Fruit fly (Drosophila melanogaster): Measurements from ENCODE around the gene Wsck.

The Wsck gene

dm6 chr3R:24588829-24589638 is 40.8 kb downstream of the Wsck start:
- TF ChIP-seq CG8478 (optimal IDR thresholded peaks at IDR 0.05) (no peak), CTCF (optimal IDR thresholded peaks at IDR 0.05) (no peak)

dm6 chr3R:24586453-24586886 is 43.4 kb downstream of the Wsck start:
- TF ChIP-seq CG8478 (optimal IDR thresholded peaks at IDR 0.05) (no peak), CTCF (optimal IDR thresholded peaks at IDR 0.05) (peak; percentile 60 to 62)

dm6 chr3R:24585042-24585698 is 44.7 kb downstream of the Wsck start, which contains the start of the genes CG13625 and mld:
Gene CG13625, minus strand, starts transcription at chr3R:24585160.
Gene mld, plus strand, starts transcription at chr3R:24585653.
- TF ChIP-seq CTCF (optimal IDR thresholded peaks at IDR 0.05) (peak in 1 of 2 experiments; percentile 50), CG8478 (optimal IDR thresholded peaks at IDR 0.05) (no peak)

DNA sequence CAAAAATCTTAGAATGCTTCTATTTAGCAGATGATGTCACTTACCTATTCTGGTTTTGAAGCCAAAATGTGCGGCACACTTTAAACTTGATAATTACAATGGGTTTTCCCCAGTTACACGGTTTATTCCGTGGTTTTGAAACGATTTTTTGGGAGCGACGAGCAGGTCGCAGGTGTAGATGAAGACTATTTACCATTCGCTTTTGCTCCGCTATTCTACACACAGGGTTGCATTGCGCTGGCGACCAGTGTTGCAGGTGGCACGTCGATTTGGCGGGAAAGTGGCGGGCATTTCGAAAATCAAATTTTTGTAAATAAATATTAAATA is 47.2 kb downstream of the Wsck start, which contains the start of gene REPTOR:
Gene REPTOR (minus strand): TSS at position 196 of the 327 bp plus-strand sequence.
- no peak for TF ChIP-seq CG8478 (optimal IDR thresholded peaks at IDR 0.05)
- TF ChIP-seq CTCF (optimal IDR thresholded peaks at IDR 0.05): no peak

- TF ChIP-seq CG8478 (optimal IDR thresholded peaks at IDR 0.05) (no peak), CTCF (optimal IDR thresholded peaks at IDR 0.05) (no peak)
These were observed 47.8 kb downstream of the Wsck start for dm6 chr3R:24581891-24582668.

DNA sequence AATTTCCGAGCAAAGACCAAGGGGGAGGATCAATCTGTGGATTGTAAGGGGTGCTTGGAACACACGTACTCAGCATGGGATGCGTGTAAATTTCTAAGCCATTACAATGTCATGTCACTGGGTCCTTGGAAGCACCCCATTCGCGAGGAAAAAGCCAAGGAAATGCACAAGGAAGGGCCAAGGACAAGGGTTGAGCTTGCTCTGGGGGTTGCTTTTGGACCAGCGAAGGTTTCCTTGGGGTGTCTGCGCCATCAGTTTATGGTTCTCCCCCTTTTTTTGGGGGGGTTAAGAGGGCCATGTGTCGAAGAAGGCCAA is 49.0 kb downstream of the Wsck start:
- no peak for TF ChIP-seq CG8478 (optimal IDR thresholded peaks at IDR 0.05)
- TF ChIP-seq CTCF (optimal IDR thresholded peaks at IDR 0.05): no peak

DNA sequence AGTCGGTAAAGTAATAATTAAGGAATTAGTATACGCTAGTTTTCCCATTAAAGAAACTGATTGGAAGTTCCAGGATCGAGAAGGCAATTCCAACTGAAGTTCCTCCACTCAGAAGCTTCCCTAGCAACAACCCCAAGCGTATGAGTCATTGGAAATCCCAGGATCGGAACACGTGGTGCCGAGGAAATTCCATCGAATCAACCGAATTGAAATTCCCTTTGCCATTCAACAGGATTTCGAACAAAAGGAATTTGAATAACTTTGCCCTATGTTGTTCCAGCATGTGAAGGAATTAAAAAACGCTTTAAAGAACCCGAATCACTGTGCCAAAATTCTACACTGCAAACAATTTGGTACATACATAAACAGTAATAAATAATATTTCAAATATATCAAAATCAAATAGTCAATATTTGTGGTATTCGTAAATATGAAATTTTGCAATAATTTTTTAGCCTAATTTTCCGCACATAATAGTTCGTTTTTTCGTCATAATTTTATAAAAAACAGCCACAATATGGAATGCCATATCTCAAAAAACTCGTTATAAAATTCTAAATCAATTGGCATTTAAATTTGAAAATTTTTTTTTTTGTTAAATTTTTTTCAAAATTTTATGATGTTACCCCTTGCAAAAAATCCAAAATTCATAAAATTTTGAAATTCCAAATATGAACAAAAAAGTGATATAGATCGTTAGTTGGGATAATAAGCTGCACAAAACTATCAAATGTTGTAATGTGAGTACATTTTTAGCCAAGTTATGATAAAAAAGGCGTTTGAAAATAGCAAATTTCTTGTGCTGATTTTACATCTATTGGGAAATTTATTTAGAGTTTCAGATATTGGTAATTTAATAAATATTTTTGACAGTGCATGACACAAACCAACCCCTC is 49.6 kb downstream of the Wsck start:
- TF ChIP-seq CG8478 (optimal IDR thresholded peaks at IDR 0.05) (no peak), CTCF (optimal IDR thresholded peaks at IDR 0.05) (no peak)

dm6 chr3R:24577355-24577754 is 52.5 kb downstream of the Wsck start:
- TF ChIP-seq CG8478 (optimal IDR thresholded peaks at IDR 0.05) (no peak), CTCF (optimal IDR thresholded peaks at IDR 0.05) (no peak)

Data from S2 (cell line).